Fruit fly (Drosophila melanogaster): ENCODE measurements around the gene CG43139.

dm6 chr3R:27463889-27464288 is 37.9 kb downstream of the CG43139 start, which contains the start of gene CG13978:
- TF ChIP-seq OdsH (GFP tag; optimal IDR thresholded peaks at IDR 0.05) = no peak
- no peak for TF ChIP-seq psq (GFP tag; optimal IDR thresholded peaks at IDR 0.05)
- TF ChIP-seq dsf (GFP tag; optimal IDR thresholded peaks at IDR 0.05; ENCODE audit: borderline replicate concordance) = no peak
- no peak for TF ChIP-seq Myc (optimal IDR thresholded peaks at IDR 0.05)
- TF ChIP-seq Dfd (GFP tag; optimal IDR thresholded peaks at IDR 0.05) = no peak
